Fruit fly (Drosophila melanogaster): ENCODE data around the gene rudhira.
A peak's percentile ranks its signal among the peaks of the same experiment; 100 is the strongest.

The rudhira gene

dm6 chrX:11873116-11873515, 56.4 kb downstream of the rudhira start, which contains the start of gene CG15739:
Gene CG15739 (plus strand): TSS chrX:11873319.
- TF ChIP-seq salr (GFP tag; optimal IDR thresholded peaks at IDR 0.05), result no peak
- TF ChIP-seq CG6808 (GFP tag; optimal IDR thresholded peaks at IDR 0.05), result no peak
- no peak for TF ChIP-seq Smox (GFP tag; optimal IDR thresholded peaks at IDR 0.05)
- TF ChIP-seq cyc (GFP tag; optimal IDR thresholded peaks at IDR 0.05), result no peak
- no peak for TF ChIP-seq CG31627 (GFP tag; optimal IDR thresholded peaks at IDR 0.05)
- no peak for TF ChIP-seq spab (GFP tag; optimal IDR thresholded peaks at IDR 0.05)
- TF ChIP-seq CG16779 (tag; optimal IDR thresholded peaks at IDR 0.05), result no peak
- no peak for TF ChIP-seq Hr39 (GFP tag; optimal IDR thresholded peaks at IDR 0.05)

DNA sequence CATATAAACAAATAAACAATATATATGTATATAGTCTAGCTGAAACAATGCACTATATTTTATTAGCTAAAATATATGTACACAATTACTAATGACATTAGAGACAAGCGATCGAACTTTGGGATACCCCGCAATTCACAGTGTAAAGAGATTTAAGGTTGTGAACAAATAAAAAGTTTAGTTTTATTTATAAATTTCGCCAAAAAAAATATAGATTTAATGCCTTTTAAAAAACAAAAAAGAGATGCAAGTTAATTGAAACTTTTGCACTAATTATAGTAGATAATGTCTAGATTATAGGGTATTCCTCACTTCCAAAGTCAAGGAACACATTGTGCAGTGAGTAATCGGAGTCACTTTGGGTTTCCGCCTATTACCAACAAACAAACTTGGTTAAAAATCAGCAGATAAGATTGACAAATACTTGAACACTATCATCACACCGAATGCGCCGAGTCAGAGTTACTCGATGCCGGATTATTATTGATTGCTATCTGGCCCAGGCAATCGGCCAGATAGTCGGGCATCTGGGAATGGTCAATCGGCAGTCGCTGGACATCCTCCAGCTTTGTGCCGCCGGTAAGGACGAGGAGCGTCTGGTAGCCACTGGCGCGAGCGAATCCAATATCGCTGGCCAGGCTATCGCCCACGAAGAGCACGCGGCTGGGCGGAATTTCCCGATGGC, 58.6 kb downstream of the rudhira start:
- no peak for TF ChIP-seq svp (GFP tag)
- peak; percentile 34 for TF ChIP-seq Eip78C (GFP tag)

DNA sequence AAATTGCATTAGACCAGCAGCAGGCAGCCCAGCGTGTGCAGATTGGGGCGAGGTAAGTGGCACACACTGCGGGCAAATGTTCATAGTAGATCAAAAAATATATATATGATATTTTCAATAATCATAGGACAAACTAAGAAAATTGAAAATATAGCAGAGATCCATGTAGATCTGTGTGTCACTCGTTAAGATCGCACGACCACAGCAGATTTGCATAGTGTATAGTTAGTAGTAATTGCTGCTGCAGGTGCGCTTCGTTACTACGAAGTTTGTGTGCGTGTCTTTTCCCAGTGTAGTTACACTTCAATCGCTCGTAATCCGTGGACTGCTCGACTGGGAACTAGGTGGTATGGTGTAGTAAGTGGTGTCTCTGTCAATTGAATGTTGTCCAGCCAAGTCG, 60.5 kb downstream of the rudhira start, which contains the start of gene CG10352:
TSS of gene CG10352 (minus strand) at position 4 of the 400 bp plus-strand sequence.
- peak; percentile 16; the same call in 1 of the 2 replicates for TF ChIP-seq Gug (GFP tag; IDR thresholded peaks at IDR 0.05)
- peak; percentile 18 for TF ChIP-seq Eip78C (GFP tag)
- peak; percentile 45 for TF ChIP-seq CG8119 (GFP tag; IDR thresholded peaks at IDR 0.05)
- TF ChIP-seq cyc (GFP tag; optimal IDR thresholded peaks at IDR 0.05), result no peak
- peak; percentile 12 for TF ChIP-seq Hr4 (GFP tag; optimal IDR thresholded peaks at IDR 0.05)
- TF ChIP-seq CG6163 (GFP tag; IDR thresholded peaks at IDR 0.05), result 0 out of 3 replicates have a peak, but pooled peaks have one; percentile 42
- no peak for TF ChIP-seq esn (GFP tag; optimal IDR thresholded peaks at IDR 0.05)
- peak; percentile 57 for TF ChIP-seq CG15336 (GFP tag; IDR thresholded peaks at IDR 0.05)

DNA sequence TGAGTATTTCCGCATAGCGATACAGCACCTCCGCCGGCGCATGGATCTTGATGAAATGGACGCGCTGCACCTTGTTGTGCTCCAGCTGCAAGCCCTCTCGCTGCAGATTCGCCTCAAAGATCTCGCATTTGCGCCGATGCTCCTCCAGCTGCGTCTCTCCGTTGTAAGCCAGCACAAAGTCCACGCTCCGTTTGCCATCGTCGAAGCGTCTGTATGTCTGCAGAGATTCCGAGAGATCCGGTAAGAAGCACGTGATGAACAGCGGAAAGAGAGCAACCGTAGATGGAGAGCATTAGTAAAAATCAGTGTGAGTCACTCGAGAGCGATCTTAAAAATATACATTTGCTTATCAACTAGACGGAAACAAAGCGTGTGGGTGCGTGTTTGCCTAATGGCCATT, 65.0 kb downstream of the rudhira start:
- TF ChIP-seq net (GFP tag; optimal IDR thresholded peaks at IDR 0.05) (no peak), acj6 (GFP tag; optimal IDR thresholded peaks at IDR 0.05) (no peak), ss (GFP tag; optimal IDR thresholded peaks at IDR 0.05) (peak; percentile 44 to 58), fd59A (GFP tag; optimal IDR thresholded peaks at IDR 0.05) (no peak), CG6276 (GFP tag; optimal IDR thresholded peaks at IDR 0.05) (peak; percentile 5), CG6808 (GFP tag; optimal IDR thresholded peaks at IDR 0.05) (peak; percentile 44), CG6163 (GFP tag; IDR thresholded peaks at IDR 0.05) (no peak)

dm6 chrX:11882447-11882846, 65.7 kb downstream of the rudhira start:
- TF ChIP-seq topi (GFP tag; optimal IDR thresholded peaks at IDR 0.05) (no peak), eg (GFP tag; IDR thresholded peaks at IDR 0.05) (peak; percentile 35; the same call in 1 of the 3 replicates), Blimp-1 (GFP tag; optimal IDR thresholded peaks at IDR 0.05) (no peak), CG9139 (GFP tag; optimal IDR thresholded peaks at IDR 0.05) (no peak), Hr39 (GFP tag; optimal IDR thresholded peaks at IDR 0.05) (no peak), CG8319 (GFP tag; optimal IDR thresholded peaks at IDR 0.05) (no peak), CG32006 (GFP tag; optimal IDR thresholded peaks at IDR 0.05) (peak; percentile 49), Ets96B (tag; optimal IDR thresholded peaks at IDR 0.05) (peak; percentile 16), spab (GFP tag; optimal IDR thresholded peaks at IDR 0.05) (no peak), OdsH (GFP tag; optimal IDR thresholded peaks at IDR 0.05) (peak; percentile 33), svp (GFP tag) (peak; percentile 44), Eip93F (GFP tag; optimal IDR thresholded peaks at IDR 0.05) (no peak), fkh (GFP tag; optimal IDR thresholded peaks at IDR 0.05) (no peak), cyc (GFP tag; optimal IDR thresholded peaks at IDR 0.05) (no peak), dac (GFP tag; optimal IDR thresholded peaks at IDR 0.05) (no peak), ss (GFP tag; optimal IDR thresholded peaks at IDR 0.05) (no peak), CG4318 (GFP tag; optimal IDR thresholded peaks at IDR 0.05) (no peak), Smox (GFP tag; optimal IDR thresholded peaks at IDR 0.05) (no peak), dsx (GFP tag; optimal IDR thresholded peaks at IDR 0.05; ENCODE audit: poor library complexity, severe bottlenecking) (no peak), Lpt (GFP tag; optimal IDR thresholded peaks at IDR 0.05) (no peak), CG6163 (GFP tag; IDR thresholded peaks at IDR 0.05) (no peak), Met (GFP tag; optimal IDR thresholded peaks at IDR 0.05) (no peak), Eip78C (GFP tag) (peak; percentile 81), Ets21C (GFP tag; optimal IDR thresholded peaks at IDR 0.05) (no peak), fd59A (GFP tag; optimal IDR thresholded peaks at IDR 0.05) (no peak), fd85E (GFP tag; optimal IDR thresholded peaks at IDR 0.05) (no peak), CG11294 (GFP tag; IDR thresholded peaks at IDR 0.05) (no peak), Hr38 (GFP tag; optimal IDR thresholded peaks at IDR 0.05) (no peak), pdm3 (GFP tag; optimal IDR thresholded peaks at IDR 0.05) (peak; percentile 31), CG10631 (GFP tag; optimal IDR thresholded peaks at IDR 0.05) (peak; percentile 19), esn (GFP tag; optimal IDR thresholded peaks at IDR 0.05) (no peak)

Measured in whole organism, prepupa.